Fruit fly (Drosophila melanogaster) S2 (cell line): ENCODE data around the gene CG11983.

Experiments used
- CG8478 ChIP-seq: fragments of >200 bp; optimal IDR thresholded peaks from 2 replicates; lab custom pipeline; 2018
- CTCF ChIP-seq, 2 experiments: fragments of >200 bp; optimal IDR thresholded peaks; 2 replicates each; lab custom pipeline; 2018

Gene CG11983

DNA sequence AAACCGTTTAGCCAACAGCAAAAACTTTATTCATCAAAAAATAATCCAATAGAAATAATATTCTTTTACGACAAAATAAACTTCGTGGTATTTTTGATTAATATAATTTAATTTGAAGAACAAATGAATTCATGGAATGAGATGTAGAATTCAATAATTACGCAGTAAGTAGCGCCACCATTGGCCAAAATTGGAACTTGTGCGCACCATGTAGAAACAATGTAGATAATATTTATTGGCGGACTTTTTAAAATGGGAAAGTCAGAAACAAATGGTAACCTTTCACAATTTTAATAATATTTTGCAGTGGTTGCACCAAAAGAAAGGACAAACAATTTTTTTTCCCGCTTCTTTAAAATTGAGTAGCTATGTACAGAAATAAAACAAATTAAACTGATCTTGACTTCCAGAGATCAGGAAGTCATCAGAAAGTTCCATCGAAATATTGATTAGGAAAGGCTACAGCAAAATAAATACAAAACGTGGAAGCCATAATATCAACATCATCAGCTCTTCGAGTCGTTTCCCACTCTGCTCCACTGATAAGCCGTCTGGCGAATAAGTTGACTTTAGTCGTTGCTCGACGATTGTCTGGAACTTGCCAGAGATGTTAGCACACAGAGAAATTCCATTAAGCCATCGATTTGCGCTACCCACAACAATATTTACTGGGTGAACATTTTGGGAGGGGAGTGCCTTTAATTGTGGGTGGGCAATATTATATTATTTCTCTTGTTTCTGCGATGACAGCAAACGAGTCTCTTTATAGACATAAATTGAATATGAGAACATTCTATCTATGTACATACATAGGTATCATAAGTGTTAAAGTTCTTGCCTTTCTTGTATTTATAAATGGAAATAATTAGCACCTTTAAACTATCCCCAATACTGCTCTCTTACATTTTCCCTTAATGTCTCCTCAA lies 28.0 kb upstream of the CG11983 start:
- no peak for TF ChIP-seq CG8478 (lab: Kevin White, UChicago)
- TF ChIP-seq CTCF (optimal IDR thresholded peaks at IDR 0.05; lab: Kevin White, UChicago) = peak; percentile 77 to 93

DNA sequence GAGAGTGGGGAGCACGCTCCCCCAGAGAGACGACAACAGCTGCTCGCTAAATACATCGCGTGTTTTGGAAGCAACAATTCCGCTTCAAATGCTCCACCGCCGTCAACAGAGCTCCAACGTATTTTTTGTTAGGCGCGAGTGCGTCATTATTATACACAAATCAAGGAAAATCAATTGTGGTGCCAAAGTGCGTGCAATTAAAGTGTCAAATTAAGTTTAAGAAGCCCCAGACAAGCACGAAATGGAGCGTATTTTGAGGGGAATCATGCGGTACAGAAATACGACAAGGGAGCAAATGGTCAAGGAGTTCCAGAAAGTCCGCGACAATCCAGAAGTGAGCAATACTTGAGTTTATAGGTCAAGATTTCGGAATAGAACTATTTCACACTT lies 27.4 kb upstream of the CG11983 start, which contains the start of gene CAHbeta:
Gene CAHbeta, plus strand, starts transcription at position 85 of the 390 bp plus-strand sequence.
- no peak for TF ChIP-seq CG8478 (lab: Kevin White, UChicago)
- no peak for TF ChIP-seq CTCF (optimal IDR thresholded peaks at IDR 0.05; lab: Kevin White, UChicago)

DNA sequence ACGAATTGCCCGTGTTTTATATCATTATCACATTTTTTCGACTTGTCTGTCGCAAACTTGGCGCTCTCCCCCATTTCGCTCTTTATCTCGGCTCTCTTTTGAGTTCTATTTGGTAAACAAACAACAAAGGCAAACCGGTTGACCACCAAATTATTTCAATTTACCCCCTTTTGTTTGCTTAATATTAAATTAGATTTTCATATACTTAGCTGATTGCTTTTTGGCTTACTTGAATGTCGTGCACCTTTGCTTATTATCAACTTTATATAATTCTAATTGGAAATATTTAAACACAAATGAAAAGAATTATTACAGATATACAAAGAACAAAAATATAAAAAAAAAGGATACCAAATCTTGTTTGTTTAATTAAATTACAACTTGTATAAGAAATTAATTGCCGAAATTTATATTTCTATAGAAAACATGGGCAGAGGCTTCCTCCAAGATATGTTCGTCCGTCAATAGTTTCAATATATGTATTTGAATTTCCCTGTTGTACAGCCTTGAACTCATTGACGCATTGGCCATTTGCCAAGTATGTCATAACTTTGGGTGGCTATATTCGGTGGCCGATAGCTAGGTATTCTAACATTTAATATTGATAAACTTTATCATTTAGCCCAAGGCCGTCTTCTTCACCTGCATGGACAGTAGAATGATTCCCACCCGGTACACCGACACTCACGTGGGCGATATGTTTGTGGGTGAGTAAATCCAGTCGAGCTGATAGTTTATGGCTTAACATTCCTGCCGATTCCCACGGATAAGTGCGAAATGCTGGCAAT lies 26.7 kb upstream of the CG11983 start:
- TF ChIP-seq CG8478 (lab: Kevin White, UChicago) = no peak
- TF ChIP-seq CTCF (optimal IDR thresholded peaks at IDR 0.05; lab: Kevin White, UChicago) = no peak

DNA sequence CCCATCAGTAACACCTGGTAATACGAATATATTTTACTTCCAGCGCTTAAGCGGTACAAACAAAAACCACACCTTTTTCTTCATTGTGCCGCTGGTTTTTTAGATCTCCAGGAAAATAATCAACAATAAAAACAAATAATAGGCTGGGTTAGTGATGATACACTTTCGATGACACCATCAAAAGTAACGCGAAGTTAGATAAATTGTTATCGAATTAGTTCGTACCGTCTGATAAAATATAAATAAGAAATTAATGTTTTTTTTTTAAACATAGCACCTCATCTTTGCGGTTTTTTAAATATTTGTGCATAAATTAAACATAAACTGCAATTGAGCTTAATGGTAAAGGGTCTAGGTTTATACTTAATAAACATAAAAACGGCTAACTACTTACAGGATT lies 24.0 kb upstream of the CG11983 start, which contains the start of gene RagA-B:
Gene RagA-B, minus strand, starts transcription at position 175 of the 400 bp plus-strand sequence.
- TF ChIP-seq CTCF (optimal IDR thresholded peaks at IDR 0.05; lab: Kevin White, UChicago) = no peak
- no peak for TF ChIP-seq CG8478 (lab: Kevin White, UChicago)

DNA sequence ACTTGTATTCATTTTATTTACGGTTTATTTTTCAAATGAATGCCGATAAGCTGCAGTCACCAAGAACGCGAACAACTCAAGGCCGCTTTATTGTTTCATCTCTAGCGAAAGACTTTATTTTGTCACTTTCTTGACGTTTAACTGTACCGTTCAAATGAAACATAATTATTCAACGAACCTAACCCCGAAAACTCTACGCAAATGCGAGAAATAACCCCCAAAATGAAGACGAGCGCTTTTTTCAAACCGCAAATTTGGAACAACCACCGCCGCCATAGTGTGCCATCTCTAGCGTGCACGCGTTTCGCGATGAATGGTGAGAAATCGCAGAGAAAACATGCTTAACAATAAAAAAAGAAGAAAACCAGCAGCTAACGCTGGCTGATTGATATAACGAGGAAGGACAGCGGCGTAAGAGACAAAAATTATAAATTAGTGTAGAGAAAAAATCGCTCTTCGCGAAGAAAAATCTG lies 23.5 kb upstream of the CG11983 start, which contains the start of gene CG11970:
Gene CG11970, plus strand, starts transcription at position 117 of the 473 bp plus-strand sequence.
- TF ChIP-seq CG8478 (lab: Kevin White, UChicago) (no peak), CTCF (optimal IDR thresholded peaks at IDR 0.05; lab: Kevin White, UChicago) (peak in 1 of 2 experiments; percentile 25)

DNA sequence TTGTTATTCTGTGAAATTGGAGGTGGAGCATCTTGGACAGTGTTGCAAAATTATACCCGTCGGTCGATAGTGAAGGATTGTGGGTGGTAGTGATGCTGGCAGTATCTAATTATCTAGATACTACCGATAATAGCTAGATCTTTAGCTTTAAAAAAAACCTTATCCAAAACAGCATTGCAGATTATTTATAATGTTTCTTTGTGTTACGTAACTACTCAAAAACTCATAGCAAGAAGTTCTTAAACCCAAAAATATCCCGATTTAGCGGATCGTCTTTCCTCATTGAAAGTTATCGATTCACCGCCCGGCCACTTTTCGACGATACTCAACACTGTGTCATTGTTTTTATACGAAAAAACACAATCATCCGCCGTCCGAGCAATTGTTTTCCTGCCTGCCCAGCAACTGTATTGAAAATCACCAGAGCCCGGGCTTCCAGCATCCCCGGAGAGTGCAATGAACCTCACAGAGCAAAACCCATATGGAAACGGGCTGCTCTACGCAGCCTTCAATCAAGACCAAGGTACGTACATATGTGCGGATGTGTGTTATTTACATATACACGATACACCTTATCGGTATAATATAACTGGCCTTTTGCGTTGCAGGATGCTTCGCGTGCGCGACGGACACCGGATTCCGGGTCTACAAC lies 15.1 kb upstream of the CG11983 start, which contains the start of gene CG11975:
Gene CG11975, plus strand, starts transcription at position 326 of the 652 bp plus-strand sequence.
- TF ChIP-seq CTCF (optimal IDR thresholded peaks at IDR 0.05; lab: Kevin White, UChicago) (peak in 1 of 2 experiments; percentile 14), CG8478 (lab: Kevin White, UChicago) (no peak)

DNA sequence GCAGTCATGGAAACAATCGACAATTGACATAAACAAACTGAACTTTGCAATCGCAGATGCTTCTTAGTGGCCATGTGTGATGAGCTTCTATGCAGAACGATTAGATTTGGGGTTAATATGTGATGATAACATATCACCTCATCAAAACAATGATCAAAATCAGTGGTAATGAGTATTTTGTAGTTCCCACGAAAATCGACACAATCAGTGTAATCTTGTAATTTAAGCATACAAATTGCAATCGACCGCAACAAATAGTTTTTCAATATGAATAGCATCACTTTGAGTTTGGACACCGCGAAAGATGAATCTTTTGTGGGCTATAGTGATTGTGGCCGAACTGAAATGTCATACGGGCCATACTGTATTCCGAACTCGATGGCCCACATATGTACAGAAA lies 10.7 kb upstream of the CG11983 start, which contains the start of gene CG11977:
Gene CG11977, plus strand, starts transcription at position 301 of the 400 bp plus-strand sequence.
- TF ChIP-seq CTCF (optimal IDR thresholded peaks at IDR 0.05; lab: Kevin White, UChicago) (no peak), CG8478 (lab: Kevin White, UChicago) (no peak)

DNA sequence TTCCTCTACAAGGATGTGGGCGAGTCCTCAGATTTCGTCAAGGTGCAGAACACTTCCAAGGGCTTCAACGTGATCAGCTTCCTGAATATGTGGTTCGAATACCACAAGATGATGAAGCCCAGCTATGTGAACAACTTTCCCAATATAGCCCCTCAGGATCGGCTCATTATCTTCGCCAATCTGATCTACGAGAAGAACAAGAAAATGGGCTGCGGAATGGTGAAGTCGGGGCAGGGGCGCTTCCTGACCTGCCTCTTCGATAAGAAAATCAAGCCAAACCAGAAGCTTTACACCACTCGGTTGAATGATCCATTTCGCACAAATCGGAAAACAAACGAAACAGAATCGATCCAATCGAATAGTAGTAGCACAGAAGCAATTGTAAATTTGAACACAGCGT lies 9.9 kb upstream of the CG11983 start:
- TF ChIP-seq CG8478 (lab: Kevin White, UChicago) (no peak), CTCF (optimal IDR thresholded peaks at IDR 0.05; lab: Kevin White, UChicago) (no peak)

DNA sequence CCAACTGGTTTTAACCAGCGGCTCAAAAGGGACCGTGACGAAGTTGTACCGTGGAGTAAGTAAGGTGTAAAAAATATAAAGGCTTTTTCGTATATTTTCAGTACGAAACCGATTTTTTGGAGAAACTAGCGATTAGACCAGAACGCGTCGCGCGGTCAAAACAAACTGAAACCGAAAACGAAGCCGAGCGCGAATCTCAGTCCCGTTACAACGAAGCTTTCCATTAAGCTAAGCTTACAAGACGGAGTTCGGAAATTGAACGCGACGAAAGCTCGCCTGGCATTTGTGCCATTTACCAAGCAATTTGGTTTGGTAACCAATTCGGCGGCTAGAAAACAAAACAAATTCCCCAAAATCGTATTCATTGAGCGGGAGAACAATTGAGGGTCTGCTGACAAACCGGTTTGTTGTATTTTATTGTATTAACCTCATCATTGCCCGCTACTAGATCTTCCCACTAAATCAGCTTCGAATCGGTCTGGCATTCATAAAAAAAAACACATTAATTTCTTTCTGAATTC lies 6.3 kb upstream of the CG11983 start:
- TF ChIP-seq CG8478 (lab: Kevin White, UChicago) (no peak), CTCF (optimal IDR thresholded peaks at IDR 0.05; lab: Kevin White, UChicago) (no peak)

DNA sequence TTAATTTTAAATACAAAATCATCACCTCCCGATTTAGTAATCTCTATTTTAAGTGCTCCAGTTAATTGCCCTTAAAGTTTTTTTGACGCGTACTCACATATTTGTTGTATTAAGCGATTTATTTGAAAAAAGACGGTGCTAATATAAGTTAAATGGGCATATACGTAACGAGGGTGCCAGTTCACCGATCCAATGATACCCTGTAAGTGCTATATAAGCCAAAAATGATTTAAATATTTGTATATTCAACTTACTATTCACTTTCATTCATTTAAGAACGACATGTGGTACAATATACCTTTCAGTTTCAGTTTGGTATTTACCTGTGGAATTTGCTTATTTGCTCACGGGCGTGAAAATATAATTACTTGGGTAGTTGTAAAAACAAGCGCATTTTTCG lies 5.6 kb upstream of the CG11983 start:
- TF ChIP-seq CTCF (optimal IDR thresholded peaks at IDR 0.05; lab: Kevin White, UChicago) = no peak
- no peak for TF ChIP-seq CG8478 (lab: Kevin White, UChicago)

DNA sequence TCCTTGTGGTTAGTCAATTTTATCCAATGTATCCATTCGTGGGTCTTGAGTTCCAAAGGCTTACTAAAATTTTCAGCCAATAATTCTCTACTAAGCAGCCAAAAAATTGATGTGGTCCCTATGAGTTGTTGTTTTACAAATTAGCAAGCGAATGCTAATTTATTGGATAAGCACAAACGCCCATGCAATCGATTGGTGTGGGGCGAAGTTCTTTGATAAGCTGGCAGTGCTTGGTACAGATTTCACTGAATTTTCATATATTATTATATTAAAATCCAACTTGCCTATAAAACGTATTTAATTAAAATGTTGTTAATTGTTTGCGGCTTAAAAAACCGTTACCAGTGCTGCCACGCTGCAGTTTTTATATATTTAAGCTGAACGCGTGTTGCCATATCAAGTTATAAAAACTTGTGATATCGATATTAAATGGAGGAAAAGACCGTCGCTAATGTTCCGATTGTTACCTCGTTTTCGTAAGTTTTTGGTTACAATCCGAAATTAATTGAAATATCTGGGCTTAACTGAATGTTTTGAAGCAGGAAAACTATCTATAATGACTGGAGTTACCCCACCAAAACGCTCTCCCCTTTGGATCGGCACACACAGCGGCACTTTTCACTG lies 4.4 kb upstream of the CG11983 start, which contains the start of the genes CG31100 and CG11980:
Gene CG31100, minus strand, starts transcription at position 51 of the 624 bp plus-strand sequence.
Gene CG11980, plus strand, starts transcription at position 418 of the 624 bp plus-strand sequence.
- peak in 1 of 2 experiments; percentile 30 for TF ChIP-seq CTCF (optimal IDR thresholded peaks at IDR 0.05; lab: Kevin White, UChicago)
- no peak for TF ChIP-seq CG8478 (lab: Kevin White, UChicago)

DNA sequence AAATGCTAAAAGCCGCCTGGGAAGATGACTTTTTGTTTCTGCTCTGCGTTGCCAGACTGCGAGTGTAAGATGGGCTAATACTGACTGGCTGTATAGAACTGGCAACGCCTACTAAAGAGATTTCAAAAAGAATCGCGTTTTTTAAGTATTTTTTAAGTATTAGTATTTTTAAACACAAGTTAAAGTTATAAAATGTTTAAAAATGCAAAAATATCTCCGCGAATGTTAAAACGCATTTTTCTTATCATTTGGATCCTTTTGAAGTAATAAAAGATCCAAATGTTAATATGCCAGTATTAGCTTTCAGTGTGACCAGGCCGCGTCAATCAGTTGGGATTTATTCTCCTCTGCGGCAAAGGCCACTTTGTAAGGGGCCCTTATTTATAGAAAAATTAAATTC lies 2.0 kb upstream of the CG11983 start, which contains the start of the genes Prosbeta3 and Iru:
Gene Prosbeta3, minus strand, starts transcription at position 98 of the 400 bp plus-strand sequence.
Gene Iru, plus strand, starts transcription at position 328 of the 400 bp plus-strand sequence.
- TF ChIP-seq CTCF (optimal IDR thresholded peaks at IDR 0.05; lab: Kevin White, UChicago) (no peak), CG8478 (lab: Kevin White, UChicago) (no peak)

DNA sequence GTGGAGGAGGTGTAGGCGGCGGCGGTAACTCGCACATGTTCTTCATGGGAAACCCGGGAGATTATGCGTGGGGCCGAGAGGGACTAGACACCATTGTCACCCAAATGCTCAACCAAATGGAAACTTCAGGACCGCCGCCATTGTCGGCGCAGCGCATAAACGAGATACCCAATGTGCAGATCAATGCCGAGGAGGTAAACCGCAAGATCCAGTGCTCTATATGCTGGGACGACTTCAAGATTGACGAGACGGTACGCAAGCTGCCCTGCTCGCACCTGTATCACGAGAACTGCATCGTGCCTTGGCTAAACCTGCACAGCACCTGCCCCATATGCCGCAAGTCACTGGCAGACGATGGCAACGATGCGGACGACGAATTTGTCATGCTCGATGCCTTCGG lies 863 bp upstream of the CG11983 start:
- TF ChIP-seq CTCF (optimal IDR thresholded peaks at IDR 0.05; lab: Kevin White, UChicago) (no peak), CG8478 (lab: Kevin White, UChicago) (no peak)
